Worm (Caenorhabditis elegans) whole organism, early embryonic: Measurements from ENCODE around the gene Y50D7A.1.

ENCODE experiments used
- B0310.2 ChIP-seq: sonication (generic microtip); optimal IDR thresholded peaks from 2 replicates; lab custom pipeline; 2016; ENCODE audit warnings: mild to moderate bottlenecking, missing genetic modification characterization, missing compliant biosample characterization
- F13C5.2 ChIP-seq: sonication (generic microtip); optimal IDR thresholded peaks from 2 replicates; lab custom pipeline; 2017; ENCODE audit warnings: mild to moderate bottlenecking, missing genetic modification characterization, inconsistent platforms, missing compliant biosample characterization
- aly-1 ChIP-seq: sonication (generic microtip); optimal IDR thresholded peaks from 2 replicates; lab custom pipeline; 2016; ENCODE audit warnings: missing genetic modification characterization, missing compliant biosample characterization
- ama-1 ChIP-seq: fragments of 150-350 bp; optimal IDR thresholded peaks from 2 replicates; lab custom pipeline; 2014
- ceh-13 ChIP-seq: fragments of 200-800 bp; sonication (Bioruptor generic); optimal IDR thresholded peaks from 2 replicates; lab custom pipeline; 2018; ENCODE audit warnings: mild to moderate bottlenecking, missing genetic modification characterization, missing compliant biosample characterization
- ceh-36 ChIP-seq: sonication (generic microtip); optimal IDR thresholded peaks from 2 replicates; lab custom pipeline; 2016; ENCODE audit warnings: missing genetic modification characterization, inconsistent platforms, missing compliant biosample characterization
- ets-7 ChIP-seq: sonication (generic microtip); optimal IDR thresholded peaks from 2 replicates; lab custom pipeline; 2016; ENCODE audit warnings: missing genotype, missing genetic modification characterization, missing compliant biosample characterization
- flt-1 ChIP-seq: fragments of 200-800 bp; sonication (Bioruptor generic); IDR thresholded peaks from 2 replicates; pipeline ENCODE4 v1.3.6; 2022; ENCODE audit warnings: missing genetic modification characterization, missing compliant biosample characterization
- hmbx-1 ChIP-seq: sonication (generic microtip); optimal IDR thresholded peaks from 2 replicates; lab custom pipeline; 2016; ENCODE audit warnings: mild to moderate bottlenecking, missing genetic modification characterization, missing compliant biosample characterization
- hmg-4 ChIP-seq: fragments of 200-800 bp; sonication (Bioruptor generic); optimal IDR thresholded peaks from 2 replicates; lab custom pipeline; 2018; ENCODE audit warnings: mild to moderate bottlenecking, missing genetic modification characterization, missing compliant biosample characterization
- hnd-1 ChIP-seq: sonication (generic microtip); optimal IDR thresholded peaks from 2 replicates; lab custom pipeline; 2016; ENCODE audit warnings: missing genetic modification characterization, missing compliant biosample characterization
- pes-1 ChIP-seq: fragments of 200-800 bp; sonication (Bioruptor generic); IDR thresholded peaks from 2 replicates; pipeline ENCODE4 v1.3.6; 2022; ENCODE audit warnings: missing genetic modification reagents, missing genetic modification characterization, missing compliant biosample characterization
- scrt-1 ChIP-seq: fragments of 200-800 bp; sonication (Bioruptor generic); IDR thresholded peaks from 2 replicates; pipeline ENCODE4 v1.3.6; 2022; ENCODE audit warnings: missing genetic modification characterization, missing compliant biosample characterization
- sea-1 ChIP-seq: fragments of 200-800 bp; sonication (Bioruptor generic); conservative IDR thresholded peaks from 2 replicates; pipeline ENCODE4 v1.3.6; 2022; ENCODE audit warnings: missing genetic modification characterization, missing compliant biosample characterization
- tbx-11 ChIP-seq: fragments of 200-800 bp; sonication (Bioruptor generic); IDR thresholded peaks from 2 replicates; pipeline ENCODE4 v1.3.6; 2022; ENCODE audit warnings: missing genetic modification characterization, missing compliant biosample characterization
- tbx-37 ChIP-seq: fragments of 200-800 bp; sonication (Bioruptor generic); conservative IDR thresholded peaks from 2 replicates; pipeline ENCODE4 v1.3.6; 2022; ENCODE audit warnings: missing genetic modification reagents, missing genetic modification characterization, missing compliant biosample characterization
- tra-4 ChIP-seq: sonication (generic microtip); optimal IDR thresholded peaks from 2 replicates; lab custom pipeline; 2017; ENCODE audit warnings: missing genetic modification characterization, missing compliant biosample characterization

The Y50D7A.1 gene

ce11 chrIII:344322-344721 lies 51.9 kb downstream of the Y50D7A.1 start:
- TF ChIP-seq flt-1 (GFP tag; lab: Robert Waterston, UW) (no peak), B0310.2 (no peak), tbx-37 (GFP tag; lab: Robert Waterston, UW) (no peak), pes-1 (GFP tag; lab: Robert Waterston, UW) (0 out of 2 replicates have a peak, but pooled peaks have one; percentile 28), F13C5.2 (tag; lab: Kevin White, UChicago) (no peak), aly-1 (tag; lab: Kevin White, UChicago) (no peak), scrt-1 (GFP tag; lab: Robert Waterston, UW) (no peak), tra-4 (tag; lab: Kevin White, UChicago) (no peak)

- no peak; the same call in 1 of the 2 replicates for TF ChIP-seq pes-1 (GFP tag; lab: Robert Waterston, UW)
- TF ChIP-seq F13C5.2 (tag; lab: Kevin White, UChicago), result no peak
- no peak for TF ChIP-seq ceh-36
- TF ChIP-seq hmg-4 (GFP tag; lab: Kevin White, UChicago), result peak; percentile 3
Observed at ce11 chrIII:345503-345902, 53.1 kb downstream of the Y50D7A.1 start.

- TF ChIP-seq hmg-4 (GFP tag; lab: Kevin White, UChicago) (peak; percentile 39), sea-1 (GFP tag; lab: Robert Waterston, UW) (no peak), B0310.2 (no peak), ceh-13 (GFP tag; lab: Kevin White, UChicago) (no peak), hmbx-1 (tag; lab: Kevin White, UChicago) (no peak)
Observed at ce11 chrIII:346942-347341, 54.5 kb downstream of the Y50D7A.1 start.

ce11 chrIII:347351-347750 lies 54.9 kb downstream of the Y50D7A.1 start:
- TF ChIP-seq tra-4 (tag; lab: Kevin White, UChicago) (no peak), hmg-4 (GFP tag; lab: Kevin White, UChicago) (no peak), tbx-37 (GFP tag; lab: Robert Waterston, UW) (no peak), tbx-11 (GFP tag; lab: Robert Waterston, UW) (no peak), hnd-1 (tag; lab: Kevin White, UChicago) (no peak), ets-7 (tag; lab: Kevin White, UChicago) (no peak), scrt-1 (GFP tag; lab: Robert Waterston, UW) (no peak), flt-1 (GFP tag; lab: Robert Waterston, UW) (no peak), F13C5.2 (tag; lab: Kevin White, UChicago) (no peak)

ce11 chrIII:348465-348864 lies 56.0 kb downstream of the Y50D7A.1 start:
- TF ChIP-seq tbx-11 (GFP tag; lab: Robert Waterston, UW), result no peak
- TF ChIP-seq flt-1 (GFP tag; lab: Robert Waterston, UW), result no peak
- TF ChIP-seq hnd-1 (tag; lab: Kevin White, UChicago), result no peak

ce11 chrIII:349511-350165 lies 57.2 kb downstream of the Y50D7A.1 start:
- TF ChIP-seq ama-1 (lab: Kevin White, UChicago) (peak; percentile 39), hmbx-1 (tag; lab: Kevin White, UChicago) (no peak), flt-1 (GFP tag; lab: Robert Waterston, UW) (0 out of 2 replicates have a peak, but pooled peaks have one; percentile 4), hmg-4 (GFP tag; lab: Kevin White, UChicago) (peak; percentile 71), ceh-13 (GFP tag; lab: Kevin White, UChicago) (peak; percentile 20), pes-1 (GFP tag; lab: Robert Waterston, UW) (no peak), B0310.2 (peak; percentile 30), tra-4 (tag; lab: Kevin White, UChicago) (no peak), sea-1 (GFP tag; lab: Robert Waterston, UW) (no peak), scrt-1 (GFP tag; lab: Robert Waterston, UW) (0 out of 2 replicates have a peak, but pooled peaks have one; percentile 18), F13C5.2 (tag; lab: Kevin White, UChicago) (peak; percentile 12), aly-1 (tag; lab: Kevin White, UChicago) (no peak), ets-7 (tag; lab: Kevin White, UChicago) (no peak)

ce11 chrIII:351860-352456 lies 59.5 kb downstream of the Y50D7A.1 start:
- TF ChIP-seq sea-1 (GFP tag; lab: Robert Waterston, UW), result no peak
- TF ChIP-seq hmg-4 (GFP tag; lab: Kevin White, UChicago), result no peak
- no peak for TF ChIP-seq ama-1 (lab: Kevin White, UChicago)
- no peak for TF ChIP-seq hmbx-1 (tag; lab: Kevin White, UChicago)
- no peak for TF ChIP-seq tbx-37 (GFP tag; lab: Robert Waterston, UW)
- TF ChIP-seq flt-1 (GFP tag; lab: Robert Waterston, UW), result no peak
- no peak for TF ChIP-seq tbx-11 (GFP tag; lab: Robert Waterston, UW)

- TF ChIP-seq tbx-37 (GFP tag; lab: Robert Waterston, UW) (no peak), tra-4 (tag; lab: Kevin White, UChicago) (no peak), hmg-4 (GFP tag; lab: Kevin White, UChicago) (no peak), ets-7 (tag; lab: Kevin White, UChicago) (no peak), hnd-1 (tag; lab: Kevin White, UChicago) (no peak), sea-1 (GFP tag; lab: Robert Waterston, UW) (no peak), F13C5.2 (tag; lab: Kevin White, UChicago) (no peak), flt-1 (GFP tag; lab: Robert Waterston, UW) (no peak), ceh-13 (GFP tag; lab: Kevin White, UChicago) (no peak)
Observed at ce11 chrIII:352992-353391, 60.6 kb downstream of the Y50D7A.1 start.
